Fruit fly (Drosophila melanogaster): ENCODE data around the gene Tango14.

The Tango14 gene

dm6 chr2L:1185642-1186497, 27.4 kb downstream of the Tango14 start, which contains the start of gene CG5001 (continued):
- TF ChIP-seq CG17568 (GFP tag; optimal IDR thresholded peaks at IDR 0.05) (no peak), vnd (GFP tag; IDR thresholded peaks at IDR 0.05; ENCODE audit: partially characterized antibody) (no peak), Sox102F (GFP tag; optimal IDR thresholded peaks at IDR 0.05) (peak; percentile 92), CG30403 (GFP tag; optimal IDR thresholded peaks at IDR 0.05) (peak; percentile 88), NK7.1 (GFP tag; optimal IDR thresholded peaks at IDR 0.05) (peak; percentile 9), sd (tag; optimal IDR thresholded peaks at IDR 0.05) (peak; percentile 25), YL-1 (GFP tag; optimal IDR thresholded peaks at IDR 0.05) (peak; percentile 51), pho (GFP tag; optimal IDR thresholded peaks at IDR 0.05) (peak; percentile 69), CHES-1-like (GFP tag; optimal IDR thresholded peaks at IDR 0.05) (peak; percentile 68), CG6689 (GFP tag; IDR thresholded peaks at IDR 0.05) (peak; percentile 89), CG18764 (GFP tag; optimal IDR thresholded peaks at IDR 0.05) (no peak), sens (GFP tag) (peak; percentile 93), CG6254 (GFP tag; optimal IDR thresholded peaks at IDR 0.05) (peak; percentile 66), CkIIα-i1 (GFP tag; IDR thresholded peaks at IDR 0.05) (no peak), CG17829 (tag; optimal IDR thresholded peaks at IDR 0.05) (peak; percentile 91), CG12744 (GFP tag; optimal IDR thresholded peaks at IDR 0.05) (peak; percentile 56), CG9797 (GFP tag; optimal IDR thresholded peaks at IDR 0.05) (no peak), fd64A (GFP tag; optimal IDR thresholded peaks at IDR 0.05) (peak; percentile 50), Taf1 (GFP tag; IDR thresholded peaks at IDR 0.05) (peak; percentile 86), ac (GFP tag; optimal IDR thresholded peaks at IDR 0.05) (no peak), zfh1 (GFP tag; IDR thresholded peaks at IDR 0.05) (peak; percentile 92), aop (GFP tag; IDR thresholded peaks at IDR 0.05) (no peak), ase (GFP tag; IDR thresholded peaks at IDR 0.05) (peak; percentile 87), hbn (GFP tag; IDR thresholded peaks at IDR 0.05; ENCODE audit: partially characterized antibody) (no peak), CG34422 (GFP tag; IDR thresholded peaks at IDR 0.05) (peak; percentile 83), CG17186 (GFP tag; optimal IDR thresholded peaks at IDR 0.05) (no peak), CG12104 (GFP tag; optimal IDR thresholded peaks at IDR 0.05) (peak; percentile 64), Dip2 (GFP tag; IDR thresholded peaks at IDR 0.05) (no peak), CG13775 (GFP tag; optimal IDR thresholded peaks at IDR 0.05) (peak; percentile 61), nau (GFP tag; optimal IDR thresholded peaks at IDR 0.05) (no peak), Aef1 (GFP tag; IDR thresholded peaks at IDR 0.05) (peak; percentile 85), luna (GFP tag; optimal IDR thresholded peaks at IDR 0.05) (no peak), fd96Cb (tag; optimal IDR thresholded peaks at IDR 0.05) (peak; percentile 78), ro (GFP tag; IDR thresholded peaks at IDR 0.05) (peak; percentile 52), CG12236 (GFP tag; optimal IDR thresholded peaks at IDR 0.05) (peak; percentile 27), CG34224 (GFP tag; IDR thresholded peaks at IDR 0.05; ENCODE audit: partially characterized antibody) (peak; percentile 50; the same call in 1 of the 3 replicates), CG12942 (GFP tag; optimal IDR thresholded peaks at IDR 0.05) (peak; percentile 73), CG43689 (GFP tag; IDR thresholded peaks at IDR 0.05) (peak; percentile 47; the same call in 1 of the 2 replicates), bcd (GFP tag; optimal IDR thresholded peaks at IDR 0.05) (peak; percentile 84), CG8765 (GFP tag; IDR thresholded peaks at IDR 0.05) (no peak), mam (GFP tag; optimal IDR thresholded peaks at IDR 0.05) (peak; percentile 66), Rfx (GFP tag; IDR thresholded peaks at IDR 0.05) (peak; percentile 94), btn (GFP tag; optimal IDR thresholded peaks at IDR 0.05) (peak; percentile 25), CG2120 (GFP tag; optimal IDR thresholded peaks at IDR 0.05) (peak; percentile 87), CG3995 (GFP tag; optimal IDR thresholded peaks at IDR 0.05) (peak; percentile 30), Fer3 (tag; optimal IDR thresholded peaks at IDR 0.05) (peak; percentile 94), Chrac-16 (GFP tag; optimal IDR thresholded peaks at IDR 0.05) (peak; percentile 78), Hmx (GFP tag; optimal IDR thresholded peaks at IDR 0.05) (peak; percentile 26), CG4360 (GFP tag; IDR thresholded peaks at IDR 0.05) (no peak), gsb (GFP tag; IDR thresholded peaks at IDR 0.05) (peak; percentile 72)
